Worm (Caenorhabditis elegans): ENCODE measurements around the gene F35E8.9.

Gene F35E8.9

DNA sequence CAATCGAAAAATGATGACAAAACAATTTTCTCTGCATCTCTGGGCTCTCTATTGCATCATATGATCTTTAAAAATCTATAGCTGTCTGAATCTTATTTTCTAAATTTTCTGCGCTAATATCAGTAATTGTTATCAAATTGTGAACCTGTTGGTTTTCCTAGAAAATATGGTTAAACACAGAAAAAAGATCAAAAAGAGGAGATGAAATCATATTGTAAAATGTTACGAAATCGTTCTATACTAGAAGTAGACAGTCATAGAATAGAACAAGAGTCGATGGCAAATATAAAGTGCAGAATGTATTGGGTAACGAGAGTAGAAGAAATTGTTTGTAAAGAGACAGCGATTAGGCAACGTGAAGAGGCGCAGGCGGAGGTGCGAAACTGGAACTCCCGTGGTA lies 36.7 kb downstream of the F35E8.9 start (continued):
- TF ChIP-seq nhr-77 (tag; optimal IDR thresholded peaks at IDR 0.05) (peak; percentile 11), nhr-85 (tag) (peak; percentile 87), efl-3 (GFP tag; optimal IDR thresholded peaks at IDR 0.05) (no peak), mef-2 (tag; optimal IDR thresholded peaks at IDR 0.05) (peak; percentile 20), mep-1 (tag; optimal IDR thresholded peaks at IDR 0.05) (peak; percentile 46), elt-3 (tag; optimal IDR thresholded peaks at IDR 0.05) (peak in 2 of 6 experiments; percentile 59 to 83), lin-14 (GFP tag; optimal IDR thresholded peaks at IDR 0.05) (peak; percentile 73), lsy-2 (tag; optimal IDR thresholded peaks at IDR 0.05) (peak; percentile 15 to 81), nhr-90 (tag; optimal IDR thresholded peaks at IDR 0.05; ENCODE audit: poor library complexity) (peak; percentile 46), egl-27 (tag; optimal IDR thresholded peaks at IDR 0.05) (peak in 1 of 2 experiments; percentile 20), jun-1 (tag; optimal IDR thresholded peaks at IDR 0.05) (no peak), ceh-82 (tag; optimal IDR thresholded peaks at IDR 0.05) (peak in 2 of 3 experiments; percentile 30 to 49), elt-2 (tag; optimal IDR thresholded peaks at IDR 0.05) (peak; percentile 58)

DNA sequence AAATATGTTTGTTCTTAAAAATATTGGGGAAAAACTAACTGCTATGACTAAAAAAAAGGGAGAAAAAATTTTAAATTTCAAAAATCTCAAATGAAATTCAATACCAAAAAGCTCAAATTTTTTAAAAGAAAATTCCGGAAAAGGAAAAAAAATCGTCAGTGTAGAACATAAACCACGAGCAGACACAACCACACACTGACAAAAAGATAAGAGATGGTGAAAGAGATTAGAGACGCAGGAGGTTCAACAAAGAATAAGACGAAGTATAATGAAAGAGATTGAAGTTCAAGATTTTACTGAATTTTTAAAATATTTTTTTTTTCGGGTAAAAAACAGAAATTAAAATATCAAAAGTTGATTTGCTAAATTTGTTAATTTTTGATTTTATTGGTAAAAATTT lies 37.3 kb downstream of the F35E8.9 start:
- TF ChIP-seq ets-5 (GFP tag; IDR thresholded peaks at IDR 0.05) (no peak), dsc-1 (tag; optimal IDR thresholded peaks at IDR 0.05) (no peak), grh-1 (GFP tag; IDR thresholded peaks at IDR 0.05) (no peak), elt-2 (tag; optimal IDR thresholded peaks at IDR 0.05) (peak; percentile 39), fos-1 (tag; optimal IDR thresholded peaks at IDR 0.05) (no peak), unc-30 (tag; optimal IDR thresholded peaks at IDR 0.05) (no peak), vab-15 (tag; optimal IDR thresholded peaks at IDR 0.05) (no peak), snu-23 (GFP tag; optimal IDR thresholded peaks at IDR 0.05) (no peak), egl-27 (tag; optimal IDR thresholded peaks at IDR 0.05) (no peak), nhr-76 (tag; optimal IDR thresholded peaks at IDR 0.05) (no peak), mef-2 (tag; optimal IDR thresholded peaks at IDR 0.05) (no peak), lin-35 (GFP tag; optimal IDR thresholded peaks at IDR 0.05) (peak in 1 of 2 experiments; percentile 9), rnt-1 (tag; optimal IDR thresholded peaks at IDR 0.05) (no peak), hlh-4 (tag; optimal IDR thresholded peaks at IDR 0.05) (no peak), nhr-12 (tag; optimal IDR thresholded peaks at IDR 0.05) (no peak), ceh-8 (GFP tag; optimal IDR thresholded peaks at IDR 0.05) (no peak)

DNA sequence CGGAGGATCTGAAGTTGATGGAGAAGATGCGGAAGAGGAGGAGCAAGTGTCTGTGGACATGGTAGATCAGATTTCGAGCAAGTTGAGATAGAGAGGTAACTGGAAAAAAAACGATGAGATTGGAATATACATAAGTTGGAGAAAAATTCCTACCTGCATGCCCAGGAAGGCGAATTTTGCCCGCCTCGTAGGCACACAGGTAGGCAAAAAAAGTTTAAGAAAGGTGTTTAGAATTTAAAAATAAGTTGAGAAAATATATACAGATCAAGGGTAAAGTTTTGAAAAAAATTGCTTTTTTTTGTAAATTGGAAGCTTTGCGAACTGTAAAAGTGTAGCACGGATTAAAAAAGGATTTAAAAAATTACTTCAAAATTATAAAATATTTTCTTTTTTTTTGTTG lies 37.9 kb downstream of the F35E8.9 start, which contains the start of gene nhr-84:
Gene nhr-84 (minus strand): TSS at position 101 of the 400 bp plus-strand sequence.
- TF ChIP-seq unc-86 (tag; optimal IDR thresholded peaks at IDR 0.05) (no peak), ceh-82 (tag; optimal IDR thresholded peaks at IDR 0.05) (no peak), mef-2 (tag; optimal IDR thresholded peaks at IDR 0.05) (no peak), lin-39 (tag; optimal IDR thresholded peaks at IDR 0.05) (no peak), nhr-84 (tag; optimal IDR thresholded peaks at IDR 0.05) (no peak), nhr-20 (tag; optimal IDR thresholded peaks at IDR 0.05) (no peak), fkh-4 (tag; optimal IDR thresholded peaks at IDR 0.05; ENCODE audit: borderline replicate concordance) (no peak), C16A3.4 (tag; optimal IDR thresholded peaks at IDR 0.05) (no peak), isw-1 (GFP tag; IDR thresholded peaks at IDR 0.05) (no peak), ceh-63 (GFP tag; optimal IDR thresholded peaks at IDR 0.05) (no peak), pqm-1 (tag; optimal IDR thresholded peaks at IDR 0.05) (no peak), jun-1 (tag; optimal IDR thresholded peaks at IDR 0.05) (no peak), sup-37 (GFP tag; optimal IDR thresholded peaks at IDR 0.05) (no peak), fos-1 (tag; optimal IDR thresholded peaks at IDR 0.05) (no peak), fkh-8 (tag; optimal IDR thresholded peaks at IDR 0.05) (no peak), ces-1 (GFP tag; optimal IDR thresholded peaks at IDR 0.05) (no peak), lir-3 (tag; optimal IDR thresholded peaks at IDR 0.05; ENCODE audit: poor library complexity) (no peak), hlh-17 (GFP tag; optimal IDR thresholded peaks at IDR 0.05; ENCODE audit: borderline replicate concordance) (no peak), egl-13 (tag; optimal IDR thresholded peaks at IDR 0.05) (no peak)
